Worm (Caenorhabditis elegans) whole organism, mixed stage, embryonic: ENCODE results near the gene odd-1.
A peak's percentile ranks its signal among the peaks of the same experiment; 100 is the strongest.
"Not testable (repeated sequence)": the region's sequence is repeated elsewhere in the genome, so short reads cannot be mapped to it uniquely, and the experiment has no call there.

Experiments used
- M03D4.4 ChIP-seq: sonication (generic microtip); optimal IDR thresholded peaks from 2 replicates; lab custom pipeline; 2017; ENCODE audit warnings: mild to moderate bottlenecking, missing genetic modification characterization, missing compliant biosample characterization
- bed-3 ChIP-seq: fragments of 200-800 bp; sonication (Bioruptor generic); optimal IDR thresholded peaks from 3 replicates; lab custom pipeline; 2018; ENCODE audit warnings: mild to moderate bottlenecking, missing genetic modification characterization, moderate library complexity, missing compliant biosample characterization
- ceh-39 ChIP-seq: fragments of 150-350 bp; optimal IDR thresholded peaks from 2 replicates; lab custom pipeline; 2014; ENCODE audit warnings: missing biosample characterization, missing genetic modification characterization
- ceh-43 ChIP-seq: fragments of 200-800 bp; sonication (Bioruptor generic); optimal IDR thresholded peaks from 2 replicates; lab custom pipeline; 2018; ENCODE audit warnings: mild to moderate bottlenecking, missing genetic modification characterization, moderate library complexity, missing compliant biosample characterization
- ceh-83 ChIP-seq: fragments of 200-800 bp; sonication (Bioruptor generic); optimal IDR thresholded peaks from 2 replicates; lab custom pipeline; 2018; ENCODE audit warnings: mild to moderate bottlenecking, missing genetic modification characterization, missing compliant biosample characterization
- ces-1 ChIP-seq: fragments of 150-350 bp; optimal IDR thresholded peaks from 2 replicates; lab custom pipeline; 2014; ENCODE audit warnings: missing biosample characterization, missing genetic modification reagents, missing genetic modification characterization
- cnd-1 ChIP-seq: fragments of 200-800 bp; sonication (Bioruptor generic); optimal IDR thresholded peaks from 2 replicates; lab custom pipeline; 2018; ENCODE audit warnings: mild to moderate bottlenecking, missing genetic modification characterization, missing compliant biosample characterization
- elt-1 ChIP-seq: sonication (generic microtip); optimal IDR thresholded peaks from 2 replicates; lab custom pipeline; 2017; ENCODE audit warnings: missing genetic modification characterization, mild to moderate bottlenecking, missing compliant biosample characterization, antibody characterized with exemption, moderate library complexity, borderline replicate concordance; ENCODE audit not compliant: insufficient read depth
- elt-3 ChIP-seq: fragments of 150-350 bp; optimal IDR thresholded peaks from 2 replicates; lab custom pipeline; 2014; ENCODE audit warnings: missing biosample characterization, missing genetic modification characterization
- flh-1 ChIP-seq: fragments of 200-800 bp; sonication (Bioruptor generic); optimal IDR thresholded peaks from 2 replicates; lab custom pipeline; 2018; ENCODE audit warnings: mild to moderate bottlenecking, missing genetic modification characterization, moderate library complexity, missing compliant biosample characterization
- ham-2 ChIP-seq: fragments of 200-800 bp; sonication (Bioruptor generic); optimal IDR thresholded peaks from 2 replicates; lab custom pipeline; 2018; ENCODE audit warnings: mild to moderate bottlenecking, missing genetic modification characterization, missing compliant biosample characterization
- hlh-1 ChIP-seq: fragments of 150-350 bp; optimal IDR thresholded peaks from 2 replicates; lab custom pipeline; 2014; ENCODE audit warnings: missing biosample characterization, missing genetic modification reagents, missing genetic modification characterization
- lin-13 ChIP-seq: fragments of 150-350 bp; optimal IDR thresholded peaks from 2 replicates; lab custom pipeline; 2014; ENCODE audit warnings: missing biosample characterization, missing genetic modification characterization
- lin-32 ChIP-seq: fragments of 200-800 bp; sonication (Bioruptor generic); optimal IDR thresholded peaks from 2 replicates; lab custom pipeline; 2018; ENCODE audit warnings: mild to moderate bottlenecking, missing genetic modification characterization, missing compliant biosample characterization
- lsy-2 ChIP-seq: fragments of 150-350 bp; optimal IDR thresholded peaks from 2 replicates; lab custom pipeline; 2014; ENCODE audit warnings: missing biosample characterization, missing genetic modification characterization
- mab-5 ChIP-seq: fragments of 150-350 bp; optimal IDR thresholded peaks from 2 replicates; lab custom pipeline; 2014; ENCODE audit warnings: missing biosample characterization, missing genetic modification characterization
- mep-1 ChIP-seq: fragments of 150-350 bp; optimal IDR thresholded peaks from 2 replicates; lab custom pipeline; 2017; ENCODE audit warnings: missing biosample characterization, missing genetic modification reagents, missing genetic modification characterization, inconsistent platforms
- mls-2 ChIP-seq: sonication (generic microtip); optimal IDR thresholded peaks from 2 replicates; lab custom pipeline; 2016; ENCODE audit warnings: mild to moderate bottlenecking, missing genetic modification characterization, moderate library complexity, missing compliant biosample characterization
- nhr-12 ChIP-seq: fragments of 150-350 bp; optimal IDR thresholded peaks from 2 replicates; lab custom pipeline; 2014; ENCODE audit warnings: missing biosample characterization, missing genetic modification characterization
- nhr-2 ChIP-seq: fragments of 150-350 bp; optimal IDR thresholded peaks from 2 replicates; lab custom pipeline; 2014; ENCODE audit warnings: missing biosample characterization, missing genetic modification characterization
- nhr-237 ChIP-seq: fragments of 150-350 bp; optimal IDR thresholded peaks from 2 replicates; lab custom pipeline; 2014; ENCODE audit warnings: missing biosample characterization, missing genetic modification characterization
- nhr-28 ChIP-seq: fragments of 150-350 bp; optimal IDR thresholded peaks from 2 replicates; lab custom pipeline; 2014; ENCODE audit warnings: missing biosample characterization, missing genetic modification characterization
- pha-4 ChIP-seq: fragments of 150-350 bp; optimal IDR thresholded peaks from 2 replicates; lab custom pipeline; 2018; ENCODE audit warnings: missing biosample characterization, missing genetic modification reagents, missing genetic modification characterization
- sem-2 ChIP-seq: fragments of 200-800 bp; sonication (Bioruptor generic); optimal IDR thresholded peaks from 2 replicates; lab custom pipeline; 2018; ENCODE audit warnings: mild to moderate bottlenecking, missing genetic modification characterization, missing compliant biosample characterization
- sptf-1 ChIP-seq: sonication (generic microtip); optimal IDR thresholded peaks from 2 replicates; lab custom pipeline; 2017; ENCODE audit warnings: mild to moderate bottlenecking, missing genetic modification characterization, moderate library complexity, missing compliant biosample characterization
- tbx-8 ChIP-seq: fragments of 200-800 bp; sonication (Bioruptor generic); optimal IDR thresholded peaks from 2 replicates; lab custom pipeline; 2018; ENCODE audit warnings: mild to moderate bottlenecking, missing genetic modification characterization, moderate library complexity, missing compliant biosample characterization
- unc-120 ChIP-seq: sonication (generic microtip); optimal IDR thresholded peaks from 2 replicates; lab custom pipeline; 2017; ENCODE audit warnings: missing genetic modification characterization, missing compliant biosample characterization; ENCODE audit not compliant: poor library complexity, severe bottlenecking
- unc-62 ChIP-seq: fragments of 150-350 bp; optimal IDR thresholded peaks from 2 replicates; lab custom pipeline; 2014; ENCODE audit warnings: missing biosample characterization, missing genetic modification reagents, missing genetic modification characterization

The odd-1 gene

DNA sequence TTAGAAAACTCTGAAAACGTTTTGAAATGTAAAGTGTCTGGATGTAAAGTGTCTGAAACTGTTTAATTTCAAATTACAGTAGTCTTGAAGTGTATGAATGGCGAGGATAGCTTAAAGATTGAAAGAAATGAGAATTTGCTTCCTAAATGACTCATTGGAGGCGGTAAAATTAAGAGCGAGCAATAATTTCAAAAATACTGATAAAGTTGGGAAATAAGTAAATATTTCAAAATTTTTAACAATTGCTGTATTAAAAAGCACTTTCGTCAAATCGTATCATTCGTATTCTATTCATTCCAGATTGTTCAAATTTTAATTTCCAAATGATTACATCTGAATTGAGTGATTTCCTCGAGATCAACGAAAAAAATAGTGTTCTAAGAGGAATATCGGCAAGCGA lies 16.3 kb downstream of the odd-1 start, which contains the start of gene B0280.2:
TSS of gene B0280.2 (plus strand) at position 301 of the 400 bp plus-strand sequence.
- no peak for TF ChIP-seq elt-3 (tag; lab: Kevin White, UChicago)
- TF ChIP-seq hlh-1 (tag; lab: Kevin White, UChicago) = no peak
- TF ChIP-seq nhr-12 = no peak
- no peak for TF ChIP-seq lin-13 (tag; lab: Kevin White, UChicago)
- TF ChIP-seq flh-1 (GFP tag; lab: Kevin White, UChicago) = no peak
- no peak for TF ChIP-seq lin-32 (GFP tag; lab: Kevin White, UChicago)
- TF ChIP-seq nhr-237 (tag; lab: Kevin White, UChicago) = no peak
- no peak for TF ChIP-seq elt-1 (tag; lab: Kevin White, UChicago)
- no peak for TF ChIP-seq ceh-39 (tag; lab: Kevin White, UChicago)
- TF ChIP-seq sem-2 (GFP tag; lab: Kevin White, UChicago) = no peak
- TF ChIP-seq cnd-1 (tag; lab: Kevin White, UChicago) = no peak
- TF ChIP-seq ham-2 (GFP tag; lab: Kevin White, UChicago) = no peak
- no peak for TF ChIP-seq tbx-8
- TF ChIP-seq sptf-1 (tag; lab: Kevin White, UChicago) = no peak

DNA sequence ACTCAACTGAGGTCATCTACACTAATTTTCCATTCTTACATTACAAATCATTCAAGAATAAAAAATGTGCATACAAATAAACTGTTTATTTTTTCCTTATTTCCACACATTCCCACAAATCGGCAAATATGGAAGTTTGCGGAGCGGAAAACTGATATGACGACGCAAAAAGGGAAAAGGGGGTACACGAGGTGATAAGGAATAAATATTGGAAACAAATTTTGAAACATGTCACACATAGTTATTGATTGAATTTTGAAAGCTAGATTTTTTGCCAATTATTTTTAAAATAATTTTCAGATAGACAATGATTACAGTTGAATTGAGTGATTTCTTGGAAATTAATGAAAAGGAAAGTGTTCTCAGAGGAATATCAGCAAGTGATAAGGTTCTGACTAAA lies 20.5 kb downstream of the odd-1 start, which contains the start of gene viro-2:
TSS of gene viro-2 (plus strand) at position 301 of the 400 bp plus-strand sequence.
- TF ChIP-seq unc-120; ceh-83 (GFP tag; lab: Kevin White, UChicago); ces-1: not testable (repeated sequence)

DNA sequence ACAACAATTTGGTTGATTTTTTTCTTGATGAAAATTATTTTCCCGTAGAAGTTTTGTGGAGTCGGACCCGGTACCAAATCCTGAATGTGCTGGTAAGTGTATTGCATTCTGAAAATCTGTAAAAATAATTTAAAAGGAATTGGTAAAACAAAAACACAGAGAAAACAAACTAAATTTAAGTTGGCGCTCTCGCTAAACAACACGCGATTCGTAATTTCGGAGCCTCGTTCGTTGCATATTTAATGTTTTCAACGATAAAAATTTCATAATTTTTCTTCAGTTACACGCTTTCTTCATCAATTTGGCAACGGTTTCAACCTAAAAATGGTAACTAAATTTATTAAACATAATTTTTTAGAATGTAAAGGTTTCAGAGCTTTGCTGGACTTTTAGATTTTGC lies 25.4 kb downstream of the odd-1 start, which contains the start of the genes pot-1 and ggtb-1:
TSS of gene pot-1 (minus strand) at position 120 of the 400 bp plus-strand sequence.
TSS of gene ggtb-1 (plus strand) at position 208 of the 400 bp plus-strand sequence.
- TF ChIP-seq cnd-1 (tag; lab: Kevin White, UChicago) (no peak), ces-1 (peak; percentile 27)

- no peak for TF ChIP-seq ham-2 (GFP tag; lab: Kevin White, UChicago)
- no peak for TF ChIP-seq lsy-2 (tag; lab: Kevin White, UChicago)
- TF ChIP-seq mls-2 (tag; lab: Kevin White, UChicago) = no peak
- no peak for TF ChIP-seq mab-5 (tag; lab: Kevin White, UChicago)
- TF ChIP-seq unc-120 = no peak
- no peak for TF ChIP-seq elt-3 (tag; lab: Kevin White, UChicago)
Observed at ce11 chrIII:7136015-7136414, 27.9 kb downstream of the odd-1 start, which contains the start of gene B0280.17. Gene B0280.17, minus strand, starts transcription at chrIII:7136115.

DNA sequence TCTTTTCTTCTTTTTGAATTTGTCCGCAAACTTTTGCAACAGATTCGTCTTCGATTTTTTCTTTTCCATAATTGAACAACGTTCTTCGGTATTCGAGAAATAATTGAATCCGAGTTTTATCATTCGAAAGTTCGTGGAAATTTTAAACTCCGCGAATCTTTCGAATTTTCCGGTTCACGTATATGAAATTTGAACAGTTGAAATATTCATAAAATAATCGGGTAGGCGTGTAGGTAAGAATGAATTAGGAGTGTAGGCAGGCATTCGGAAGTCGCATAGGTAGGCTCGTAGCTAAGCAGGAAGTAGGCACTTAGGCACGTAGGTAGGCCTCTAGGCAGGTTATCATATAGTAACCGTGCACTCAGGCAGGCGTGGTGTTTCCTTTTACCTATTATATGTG lies 30.1 kb downstream of the odd-1 start, which contains the start of gene B0280.11:
TSS of gene B0280.11 (minus strand) at position 101 of the 400 bp plus-strand sequence.
- TF ChIP-seq sptf-1 (tag; lab: Kevin White, UChicago) (no peak), unc-62 (no peak), nhr-2 (tag; lab: Kevin White, UChicago) (no peak), nhr-12 (no peak), nhr-28 (no peak), unc-120 (no peak), ces-1 (no peak), tbx-8 (no peak), ceh-43 (no peak), mep-1 (tag; lab: Kevin White, UChicago) (no peak), ceh-39 (tag; lab: Kevin White, UChicago) (no peak), sem-2 (GFP tag; lab: Kevin White, UChicago) (no peak), bed-3 (GFP tag; lab: Kevin White, UChicago) (no peak), mls-2 (tag; lab: Kevin White, UChicago) (no peak), ham-2 (GFP tag; lab: Kevin White, UChicago) (no peak), cnd-1 (tag; lab: Kevin White, UChicago) (no peak), M03D4.4 (no peak), pha-4 (tag; lab: Kevin White, UChicago) (no peak)

- TF ChIP-seq ceh-83 (GFP tag; lab: Kevin White, UChicago) (peak; percentile 74), lsy-2 (tag; lab: Kevin White, UChicago) (no peak)
Observed at ce11 chrIII:7140228-7140710, 32.2 kb downstream of the odd-1 start.
